In the genomic region with DNA sequence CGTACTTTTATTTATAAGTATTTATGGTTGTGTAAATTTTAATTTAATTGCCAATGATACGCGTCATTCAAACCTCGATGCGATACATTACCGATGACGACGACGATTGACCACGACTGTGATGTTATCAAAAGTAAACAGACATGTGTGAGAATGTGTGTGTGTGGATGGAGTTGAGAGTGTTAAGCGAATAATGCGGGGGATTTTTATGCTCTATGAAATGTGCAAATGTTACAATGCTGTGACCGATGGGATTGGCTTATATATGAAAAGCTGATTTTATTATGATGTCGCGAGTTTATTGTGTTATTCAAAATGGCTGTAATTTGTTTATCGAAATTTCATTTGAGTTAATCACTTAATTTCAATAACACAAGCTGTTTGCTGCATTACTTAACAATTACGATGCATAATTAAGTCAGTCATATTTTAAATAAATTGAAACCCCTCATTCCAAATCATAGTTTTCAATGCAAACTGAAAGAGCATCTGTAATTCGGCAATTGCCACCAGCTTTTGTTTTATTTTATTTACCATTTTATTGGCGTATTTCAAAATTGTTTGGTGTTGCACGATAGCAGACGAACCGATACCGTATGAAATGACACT, we compare ENCODE assay signal across 5 fruit fly cellular contexts.
A peak's percentile ranks its signal among the peaks of the same experiment; 100 is the strongest.
TF ChIP-seq lines count a peak whose summit lies in the region.

No protein-coding gene starts in this region.

- no peak for TF ChIP-seq CTCF in whole organism, embryonic (GFP tag; optimal IDR thresholded peaks at IDR 0.05; lab: Kevin White, UChicago)

TF ChIP-seq in whole organism, adult, 20 proteins besides CTCF, POLR2A, EP300 and RAD21:
- TF ChIP-seq Hr96 (GFP tag; optimal IDR thresholded peaks at IDR 0.05; lab: Kevin White, UChicago) (no peak), kay (GFP tag; lab: Kevin White, UChicago; ENCODE audit: borderline replicate concordance) (peak; percentile 41)

TF ChIP-seq in whole organism, embryonic, 481 proteins besides CTCF, POLR2A, EP300 and RAD21 (continues in another document):
- TF ChIP-seq dysf (GFP tag; IDR thresholded peaks at IDR 0.05; lab: Robert Waterston, UW): peak; percentile 54; the same call in 2 of the 3 replicates
- peak; percentile 57 for TF ChIP-seq CG11504 (tag; optimal IDR thresholded peaks at IDR 0.05; lab: Kevin White, UChicago)
- no peak for TF ChIP-seq CG18764 (GFP tag; optimal IDR thresholded peaks at IDR 0.05; lab: Kevin White, UChicago)
- TF ChIP-seq slp2 (GFP tag; optimal IDR thresholded peaks at IDR 0.05; lab: Kevin White, UChicago): no peak
- peak; percentile 13; the same call in 1 of the 3 replicates for TF ChIP-seq row (GFP tag; IDR thresholded peaks at IDR 0.05; lab: Robert Waterston, UW)
- TF ChIP-seq cad (GFP tag; optimal IDR thresholded peaks at IDR 0.05; lab: Kevin White, UChicago): no peak
- TF ChIP-seq CG3726 (GFP tag; IDR thresholded peaks at IDR 0.05; lab: Robert Waterston, UW): no peak
- TF ChIP-seq CG15269 (tag; optimal IDR thresholded peaks at IDR 0.05; lab: Kevin White, UChicago): peak; percentile 18
- TF ChIP-seq Neu2 (GFP tag; optimal IDR thresholded peaks at IDR 0.05; lab: Kevin White, UChicago; ENCODE audit: borderline replicate concordance): no peak
- TF ChIP-seq Vsx1 (GFP tag; optimal IDR thresholded peaks at IDR 0.05; lab: Kevin White, UChicago): no peak
- no peak for TF ChIP-seq ab (GFP tag; optimal IDR thresholded peaks at IDR 0.05; lab: Kevin White, UChicago)
- no peak for TF ChIP-seq NK7.1 (GFP tag; optimal IDR thresholded peaks at IDR 0.05; lab: Kevin White, UChicago)
- no peak for TF ChIP-seq zen2 (GFP tag; IDR thresholded peaks at IDR 0.05; lab: Robert Waterston, UW; ENCODE audit: partially characterized antibody)
- peak in 1 of 2 experiments; percentile 10 for TF ChIP-seq Hr51 (GFP tag; optimal IDR thresholded peaks at IDR 0.05; lab: Kevin White, UChicago)
- peak; percentile 15 for TF ChIP-seq fd3F (GFP tag; optimal IDR thresholded peaks at IDR 0.05; lab: Kevin White, UChicago)
- TF ChIP-seq CG9215 (GFP tag; IDR thresholded peaks at IDR 0.05; lab: Robert Waterston, UW): no peak
- peak; percentile 31 for TF ChIP-seq dmrt99B (tag; optimal IDR thresholded peaks at IDR 0.05; lab: Kevin White, UChicago)
- TF ChIP-seq org-1 (GFP tag; optimal IDR thresholded peaks at IDR 0.05; lab: Kevin White, UChicago): no peak
- no peak for TF ChIP-seq chn (GFP tag; optimal IDR thresholded peaks at IDR 0.05; lab: Kevin White, UChicago)
- no peak for TF ChIP-seq dm (GFP tag; optimal IDR thresholded peaks at IDR 0.05; lab: Kevin White, UChicago)

TF ChIP-seq in whole organism, prepupa, 60 proteins besides CTCF, POLR2A, EP300 and RAD21 (continues in another document):
- TF ChIP-seq Lpt (GFP tag; optimal IDR thresholded peaks at IDR 0.05; lab: Kevin White, UChicago) (no peak), CG9139 (GFP tag; optimal IDR thresholded peaks at IDR 0.05; lab: Kevin White, UChicago) (no peak), Gug (GFP tag; IDR thresholded peaks at IDR 0.05; lab: Robert Waterston, UW) (no peak), salr (GFP tag; optimal IDR thresholded peaks at IDR 0.05; lab: Kevin White, UChicago) (peak in 1 of 2 experiments; percentile 11), spab (GFP tag; optimal IDR thresholded peaks at IDR 0.05; lab: Kevin White, UChicago) (peak; percentile 10), Smox (GFP tag; optimal IDR thresholded peaks at IDR 0.05; lab: Kevin White, UChicago) (peak; percentile 58), ss (GFP tag; optimal IDR thresholded peaks at IDR 0.05; lab: Kevin White, UChicago) (peak; percentile 4 to 17), CG8119 (GFP tag; IDR thresholded peaks at IDR 0.05; lab: Robert Waterston, UW) (peak; percentile 61; the same call in 2 of the 3 replicates), Eip78C (GFP tag; lab: Kevin White, UChicago) (peak; percentile 92), Hr38 (GFP tag; optimal IDR thresholded peaks at IDR 0.05; lab: Kevin White, UChicago) (no peak), net (GFP tag; optimal IDR thresholded peaks at IDR 0.05; lab: Kevin White, UChicago) (no peak), Hr4 (GFP tag; optimal IDR thresholded peaks at IDR 0.05; lab: Kevin White, UChicago) (peak; percentile 59), Ets21C (GFP tag; optimal IDR thresholded peaks at IDR 0.05; lab: Kevin White, UChicago) (peak; percentile 48), fkh (GFP tag; optimal IDR thresholded peaks at IDR 0.05; lab: Kevin White, UChicago) (peak; percentile 2), CG6276 (GFP tag; optimal IDR thresholded peaks at IDR 0.05; lab: Kevin White, UChicago) (peak; percentile 53), CG8319 (GFP tag; optimal IDR thresholded peaks at IDR 0.05; lab: Kevin White, UChicago) (no peak), vri (GFP tag; optimal IDR thresholded peaks at IDR 0.05; lab: Kevin White, UChicago) (no peak), CG1621 (tag; optimal IDR thresholded peaks at IDR 0.05; lab: Kevin White, UChicago) (no peak), CG8632 (GFP tag; optimal IDR thresholded peaks at IDR 0.05; lab: Kevin White, UChicago) (peak; percentile 36), CG11902 (GFP tag; optimal IDR thresholded peaks at IDR 0.05; lab: Kevin White, UChicago) (peak; percentile 29), CG7368 (GFP tag; optimal IDR thresholded peaks at IDR 0.05; lab: Kevin White, UChicago) (no peak)

TF ChIP-seq in whole organism, pupa, 21 proteins besides CTCF, POLR2A, EP300 and RAD21:
- TF ChIP-seq Pif1A (GFP tag; optimal IDR thresholded peaks at IDR 0.05; lab: Kevin White, UChicago) (peak; percentile 51), CG4496 (GFP tag; IDR thresholded peaks at IDR 0.05; lab: Robert Waterston, UW) (0 out of 3 replicates have a peak, but pooled peaks have one; percentile 45), rn (GFP tag; IDR thresholded peaks at IDR 0.05; lab: Robert Waterston, UW) (no peak), CG14655 (GFP tag; optimal IDR thresholded peaks at IDR 0.05; lab: Kevin White, UChicago) (peak; percentile 58), EcR (GFP tag; optimal IDR thresholded peaks at IDR 0.05; lab: Kevin White, UChicago) (no peak), CG15710 (tag; optimal IDR thresholded peaks at IDR 0.05; lab: Kevin White, UChicago) (peak; percentile 21), CG34367 (tag; optimal IDR thresholded peaks at IDR 0.05; lab: Kevin White, UChicago) (peak; percentile 26), fd96Ca (GFP tag; IDR thresholded peaks at IDR 0.05; lab: Robert Waterston, UW) (no peak), CG17806 (tag; optimal IDR thresholded peaks at IDR 0.05; lab: Kevin White, UChicago) (peak; percentile 35), Pif1B (GFP tag; optimal IDR thresholded peaks at IDR 0.05; lab: Kevin White, UChicago) (peak; percentile 26), CG32121 (GFP tag; IDR thresholded peaks at IDR 0.05; lab: Robert Waterston, UW) (no peak), gl (tag; optimal IDR thresholded peaks at IDR 0.05; lab: Kevin White, UChicago) (no peak), D1 (tag; optimal IDR thresholded peaks at IDR 0.05; lab: Kevin White, UChicago) (no peak), CG12605 (GFP tag; IDR thresholded peaks at IDR 0.05; lab: Robert Waterston, UW) (no peak), Ets98B (GFP tag; IDR thresholded peaks at IDR 0.05; lab: Robert Waterston, UW) (no peak), CG9948 (tag; optimal IDR thresholded peaks at IDR 0.05; lab: Kevin White, UChicago) (peak; percentile 46), CG13204 (GFP tag; optimal IDR thresholded peaks at IDR 0.05; lab: Kevin White, UChicago) (no peak), CG8301 (tag; optimal IDR thresholded peaks at IDR 0.05; lab: Kevin White, UChicago) (peak; percentile 39), CG8159 (tag; optimal IDR thresholded peaks at IDR 0.05; lab: Kevin White, UChicago) (peak; percentile 63), Snoo (tag; optimal IDR thresholded peaks at IDR 0.05; lab: Kevin White, UChicago) (peak; percentile 6), CG10348 (GFP tag; IDR thresholded peaks at IDR 0.05; lab: Robert Waterston, UW) (no peak)

TF ChIP-seq in whole organism, wandering third instar larva, 38 proteins besides CTCF, POLR2A, EP300 and RAD21 (continues in another document):
- TF ChIP-seq Hr83 (GFP tag; optimal IDR thresholded peaks at IDR 0.05; lab: Kevin White, UChicago; ENCODE audit: poor library complexity, severe bottlenecking): no peak
- no peak for TF ChIP-seq CG9705 (GFP tag; optimal IDR thresholded peaks at IDR 0.05; lab: Kevin White, UChicago)
- TF ChIP-seq Dif (GFP tag; optimal IDR thresholded peaks at IDR 0.05; lab: Kevin White, UChicago; ENCODE audit: partially characterized antibody): no peak
- TF ChIP-seq Abd-B (GFP tag; optimal IDR thresholded peaks at IDR 0.05; lab: Kevin White, UChicago): no peak
- no peak for TF ChIP-seq pan (optimal IDR thresholded peaks at IDR 0.05; lab: Kevin White, UChicago)
- no peak for TF ChIP-seq dl (GFP tag; optimal IDR thresholded peaks at IDR 0.05; lab: Kevin White, UChicago; ENCODE audit: insufficient read depth in 1 of 2, partially characterized antibody in 2 of 2)
- peak; percentile 41 for TF ChIP-seq br (GFP tag; optimal IDR thresholded peaks at IDR 0.05; lab: Kevin White, UChicago)
- TF ChIP-seq psq (GFP tag; optimal IDR thresholded peaks at IDR 0.05; lab: Kevin White, UChicago): peak; percentile 38
- TF ChIP-seq GATAd (GFP tag; optimal IDR thresholded peaks at IDR 0.05; lab: Kevin White, UChicago): no peak
- TF ChIP-seq tai (GFP tag; optimal IDR thresholded peaks at IDR 0.05; lab: Kevin White, UChicago): no peak
- TF ChIP-seq woc (GFP tag; optimal IDR thresholded peaks at IDR 0.05; lab: Kevin White, UChicago): peak; percentile 33
- TF ChIP-seq Sp1 (GFP tag; optimal IDR thresholded peaks at IDR 0.05; lab: Kevin White, UChicago): peak; percentile 39
- TF ChIP-seq brk (GFP tag; optimal IDR thresholded peaks at IDR 0.05; lab: Kevin White, UChicago): no peak
- TF ChIP-seq fru (GFP tag; optimal IDR thresholded peaks at IDR 0.05; lab: Kevin White, UChicago): peak; percentile 53
- TF ChIP-seq CG32264 (GFP tag; optimal IDR thresholded peaks at IDR 0.05; lab: Kevin White, UChicago): no peak
- TF ChIP-seq Myc (optimal IDR thresholded peaks at IDR 0.05; lab: Kevin White, UChicago): no peak
- no peak for TF ChIP-seq Vsx2 (GFP tag; optimal IDR thresholded peaks at IDR 0.05; lab: Kevin White, UChicago; ENCODE audit: partially characterized antibody)
- TF ChIP-seq ey (GFP tag; optimal IDR thresholded peaks at IDR 0.05; lab: Kevin White, UChicago): peak; percentile 60
- TF ChIP-seq Dfd (GFP tag; optimal IDR thresholded peaks at IDR 0.05; lab: Kevin White, UChicago): no peak
- TF ChIP-seq h (GFP tag; optimal IDR thresholded peaks at IDR 0.05; lab: Kevin White, UChicago): peak; percentile 41
- no peak for TF ChIP-seq usp (GFP tag; optimal IDR thresholded peaks at IDR 0.05; lab: Kevin White, UChicago)
- peak; percentile 14 for TF ChIP-seq dmrt93B (GFP tag; optimal IDR thresholded peaks at IDR 0.05; lab: Kevin White, UChicago)
- TF ChIP-seq jim (GFP tag; optimal IDR thresholded peaks at IDR 0.05; lab: Kevin White, UChicago): no peak
- TF ChIP-seq foxo (GFP tag; optimal IDR thresholded peaks at IDR 0.05; lab: Kevin White, UChicago): peak in 1 of 2 experiments; percentile 48
- no peak for TF ChIP-seq Hnf4 (GFP tag; optimal IDR thresholded peaks at IDR 0.05; lab: Kevin White, UChicago)
- no peak for TF ChIP-seq Jra (GFP tag; optimal IDR thresholded peaks at IDR 0.05; lab: Kevin White, UChicago)
- peak; percentile 25 for TF ChIP-seq rgr (GFP tag; optimal IDR thresholded peaks at IDR 0.05; lab: Kevin White, UChicago)
